Fruit fly (Drosophila melanogaster): ENCODE measurements around the gene Arp1.

- TF ChIP-seq CG8478 (optimal IDR thresholded peaks at IDR 0.05) (no peak), psq (optimal IDR thresholded peaks at IDR 0.05) (no peak), Dll (optimal IDR thresholded peaks at IDR 0.05) (no peak), pan (optimal IDR thresholded peaks at IDR 0.05) (no peak), usp (GFP tag; optimal IDR thresholded peaks at IDR 0.05) (no peak), EcR (GFP tag; optimal IDR thresholded peaks at IDR 0.05) (no peak)
Measured at dm6 chr3R:12743580-12743979, 52.0 kb downstream of the Arp1 start, which contains the start of gene Ugt37A3.

Measured in whole organism.